Fruit fly (Drosophila melanogaster) whole organism, embryonic: ENCODE data around the gene CG14515.

ENCODE experiments used
- Aef1 ChIP-seq: fragments of 200-800 bp; sonication (Bioruptor generic); IDR thresholded peaks from 3 replicates; pipeline ENCODE4 v1.3.6; 2022; ENCODE audit warnings: missing biosample characterization, missing genetic modification characterization
- Atf3 ChIP-seq: fragments of 200-800 bp; sonication (Bioruptor generic); optimal IDR thresholded peaks from 3 replicates; lab custom pipeline; 2016; ENCODE audit warnings: missing biosample characterization, missing genetic modification characterization
- CG10462 ChIP-seq: fragments of 200-800 bp; sonication (Bioruptor generic); optimal IDR thresholded peaks from 2 replicates; lab custom pipeline; 2016; ENCODE audit warnings: missing biosample characterization, missing genetic modification characterization
- CG10543 ChIP-seq: fragments of 200-800 bp; sonication (Bioruptor generic); optimal IDR thresholded peaks from 3 replicates; lab custom pipeline; 2017; ENCODE audit warnings: missing biosample characterization, mild to moderate bottlenecking, missing genetic modification characterization, moderate library complexity
- CG10979 ChIP-seq: fragments of 200-800 bp; sonication (Bioruptor generic); optimal IDR thresholded peaks from 2 replicates; lab custom pipeline; 2018; ENCODE audit warnings: missing biosample characterization, mild to moderate bottlenecking, missing genetic modification characterization, moderate library complexity
- CG11696 ChIP-seq: fragments of 200-800 bp; sonication (Bioruptor generic); IDR thresholded peaks from 2 replicates; pipeline ENCODE4 v1.3.6; 2022; ENCODE audit warnings: missing biosample characterization, missing genetic modification characterization
- CG12219 ChIP-seq: fragments of 200-800 bp; sonication (Bioruptor generic); optimal IDR thresholded peaks from 3 replicates; lab custom pipeline; 2018; ENCODE audit warnings: missing biosample characterization, mild to moderate bottlenecking, missing genetic modification characterization
- CG1233 ChIP-seq: fragments of 200-800 bp; sonication (Bioruptor generic); optimal IDR thresholded peaks from 4 replicates; lab custom pipeline; 2018; ENCODE audit warnings: missing biosample characterization, mild to moderate bottlenecking, missing genetic modification characterization
- CG14710 ChIP-seq: fragments of 200-800 bp; sonication (Bioruptor generic); optimal IDR thresholded peaks from 3 replicates; lab custom pipeline; 2019; ENCODE audit warnings: missing biosample characterization, mild to moderate bottlenecking, missing genetic modification characterization, moderate library complexity
- CG1529 ChIP-seq: fragments of 200-800 bp; sonication (Bioruptor generic); optimal IDR thresholded peaks from 3 replicates; lab custom pipeline; 2018; ENCODE audit warnings: missing biosample characterization, missing genetic modification characterization
- CG3407 ChIP-seq: fragments of 200-800 bp; sonication (Bioruptor generic); optimal IDR thresholded peaks from 2 replicates; lab custom pipeline; 2018; ENCODE audit warnings: missing biosample characterization, mild to moderate bottlenecking, missing genetic modification characterization
- CG42726 ChIP-seq: fragments of 200-800 bp; sonication (Bioruptor generic); IDR thresholded peaks from 2 replicates; pipeline ENCODE4 v1.3.6; 2022; ENCODE audit warnings: missing biosample characterization, missing genetic modification characterization; ENCODE audit not compliant: partially characterized antibody
- CG5953 ChIP-seq: fragments of 200-800 bp; sonication (Bioruptor generic); IDR thresholded peaks from 2 replicates; pipeline ENCODE4 v1.3.6; 2022; ENCODE audit warnings: missing biosample characterization, missing genetic modification characterization
- CG6272 ChIP-seq: fragments of 200-800 bp; sonication (Bioruptor generic); IDR thresholded peaks from 2 replicates; pipeline ENCODE4 v1.3.6; 2022; ENCODE audit warnings: missing biosample characterization, missing genetic modification characterization
- CG6791 ChIP-seq: fragments of 200-800 bp; sonication (Bioruptor generic); IDR thresholded peaks from 3 replicates; pipeline ENCODE4 v1.3.6; 2022; ENCODE audit warnings: missing biosample characterization, missing genetic modification characterization; ENCODE audit not compliant: partially characterized antibody
- CG7372 ChIP-seq: fragments of 200-800 bp; sonication (Bioruptor generic); IDR thresholded peaks from 2 replicates; pipeline ENCODE4 v1.3.6; 2022; ENCODE audit warnings: missing biosample characterization, missing genetic modification characterization
- CG7839 ChIP-seq: fragments of 200-800 bp; sonication (Bioruptor generic); optimal IDR thresholded peaks from 3 replicates; lab custom pipeline; 2018; ENCODE audit warnings: missing biosample characterization, mild to moderate bottlenecking, missing genetic modification characterization, moderate library complexity
- CG8281 ChIP-seq: fragments of 200-800 bp; sonication (Bioruptor generic); optimal IDR thresholded peaks from 2 replicates; lab custom pipeline; 2018; ENCODE audit warnings: missing biosample characterization, mild to moderate bottlenecking, missing genetic modification characterization, moderate library complexity
- CG8388 ChIP-seq: fragments of 200-800 bp; sonication (Bioruptor generic); optimal IDR thresholded peaks from 2 replicates; lab custom pipeline; 2019; ENCODE audit warnings: missing biosample characterization, mild to moderate bottlenecking, missing genetic modification characterization, moderate library complexity
- CG9437 ChIP-seq: fragments of 200-800 bp; sonication (Bioruptor generic); optimal IDR thresholded peaks from 2 replicates; lab custom pipeline; 2018; ENCODE audit warnings: missing biosample characterization, mild to moderate bottlenecking, missing genetic modification characterization
- CkIIα-i1 ChIP-seq: fragments of 200-800 bp; sonication (Bioruptor generic); IDR thresholded peaks from 2 replicates; pipeline ENCODE4 v1.3.6; 2022; ENCODE audit warnings: missing biosample characterization, missing genetic modification characterization
- Eip74EF ChIP-seq, 2 experiments: fragments of 200-800 bp in 1 of 2; fragments of >200 bp in 1 of 2; sonication (Bioruptor generic) in 1 of 2; optimal IDR thresholded peaks; 2 replicates each; lab custom pipeline; 2017 to 2019; ENCODE audit warnings: missing biosample characterization in 2 of 2, missing genetic modification characterization in 2 of 2, mild to moderate bottlenecking in 1 of 2, moderate library complexity in 1 of 2
- Ets65A ChIP-seq: fragments of 200-800 bp; sonication (Bioruptor generic); peaks from one replicate; lab custom pipeline; 2016; ENCODE audit warnings: missing biosample characterization, missing genetic modification characterization
- Fer1 ChIP-seq: fragments of 200-800 bp; sonication (Bioruptor generic); optimal IDR thresholded peaks from 2 replicates; lab custom pipeline; 2017; ENCODE audit warnings: missing biosample characterization, mild to moderate bottlenecking, missing genetic modification characterization
- MBD-R2 ChIP-seq: fragments of 200-800 bp; sonication (Bioruptor generic); IDR thresholded peaks from 2 replicates; pipeline ENCODE4 v1.3.6; 2022; ENCODE audit warnings: missing biosample characterization, missing genetic modification characterization
- Mes4 ChIP-seq: fragments of 200-800 bp; sonication (Bioruptor generic); optimal IDR thresholded peaks from 2 replicates; lab custom pipeline; 2016; ENCODE audit warnings: missing biosample characterization, missing genetic modification characterization
- NC2β ChIP-seq: fragments of 200-800 bp; sonication (Bioruptor generic); optimal IDR thresholded peaks from 2 replicates; lab custom pipeline; 2016; ENCODE audit warnings: missing biosample characterization, missing genetic modification characterization
- Ssrp ChIP-seq: fragments of 200-800 bp; sonication (Bioruptor generic); optimal IDR thresholded peaks from 2 replicates; lab custom pipeline; 2018; ENCODE audit warnings: missing biosample characterization, mild to moderate bottlenecking, missing genetic modification characterization, moderate library complexity
- Usf ChIP-seq: fragments of 200-800 bp; sonication (Bioruptor generic); optimal IDR thresholded peaks from 2 replicates; lab custom pipeline; 2017; ENCODE audit warnings: missing genotype, missing biosample characterization, missing genetic modification characterization
- amos ChIP-seq: fragments of 200-800 bp; sonication (Bioruptor generic); IDR thresholded peaks from 2 replicates; pipeline ENCODE4 v1.3.6; 2022; ENCODE audit warnings: missing biosample characterization, missing genetic modification characterization; ENCODE audit not compliant: partially characterized antibody
- ato ChIP-seq: fragments of 200-800 bp; sonication (Bioruptor generic); IDR thresholded peaks from 2 replicates; pipeline ENCODE4 v1.3.6; 2022; ENCODE audit warnings: missing biosample characterization, missing genetic modification characterization; ENCODE audit not compliant: partially characterized antibody
- az2 ChIP-seq: fragments of 200-800 bp; sonication (Bioruptor generic); optimal IDR thresholded peaks from 3 replicates; lab custom pipeline; 2016; ENCODE audit warnings: missing biosample characterization, missing genetic modification characterization
- cato ChIP-seq: fragments of 200-800 bp; sonication (Bioruptor generic); optimal IDR thresholded peaks from 2 replicates; lab custom pipeline; 2016; ENCODE audit warnings: missing biosample characterization, missing genetic modification characterization, borderline replicate concordance
- chm ChIP-seq: fragments of 200-800 bp; sonication (Bioruptor generic); IDR thresholded peaks from 2 replicates; pipeline ENCODE4 v1.3.6; 2022; ENCODE audit warnings: missing biosample characterization, missing genetic modification characterization
- dan ChIP-seq: fragments of 200-800 bp; sonication (Bioruptor generic); IDR thresholded peaks from 2 replicates; pipeline ENCODE4 v1.3.6; 2022; ENCODE audit warnings: missing biosample characterization, missing genetic modification characterization
- exex ChIP-seq: fragments of 200-800 bp; sonication (Bioruptor generic); optimal IDR thresholded peaks from 4 replicates; lab custom pipeline; 2018; ENCODE audit warnings: missing biosample characterization, mild to moderate bottlenecking, missing genetic modification characterization, moderate library complexity
- fd102C ChIP-seq: fragments of 200-800 bp; sonication (Bioruptor generic); optimal IDR thresholded peaks from 2 replicates; lab custom pipeline; 2018; ENCODE audit warnings: missing biosample characterization, mild to moderate bottlenecking, missing genetic modification characterization, moderate library complexity
- fd64A ChIP-seq: fragments of 200-800 bp; sonication (Bioruptor generic); optimal IDR thresholded peaks from 3 replicates; lab custom pipeline; 2018; ENCODE audit warnings: missing biosample characterization, mild to moderate bottlenecking, missing genetic modification characterization
- fd96Cb ChIP-seq: fragments of 200-800 bp; sonication (Bioruptor generic); optimal IDR thresholded peaks from 2 replicates; lab custom pipeline; 2018; ENCODE audit warnings: missing biosample characterization, mild to moderate bottlenecking, missing genetic modification characterization, moderate library complexity
- gcm ChIP-seq: fragments of 200-800 bp; sonication (Bioruptor generic); optimal IDR thresholded peaks from 2 replicates; lab custom pipeline; 2019; ENCODE audit warnings: missing biosample characterization, mild to moderate bottlenecking, missing genetic modification characterization, moderate library complexity
- grau ChIP-seq: fragments of 200-800 bp; optimal IDR thresholded peaks from 3 replicates; lab custom pipeline; 2019; ENCODE audit warnings: missing biosample characterization, mild to moderate bottlenecking, missing genetic modification characterization, moderate library complexity
- gro ChIP-seq: fragments of 200-800 bp; sonication (Bioruptor generic); optimal IDR thresholded peaks from 2 replicates; lab custom pipeline; 2016; ENCODE audit warnings: missing biosample characterization, missing genetic modification characterization
- ind ChIP-seq: fragments of 200-800 bp; sonication (Bioruptor generic); optimal IDR thresholded peaks from 3 replicates; lab custom pipeline; 2016; ENCODE audit warnings: missing biosample characterization, missing genetic modification characterization
- kah ChIP-seq: fragments of 200-800 bp; sonication (Bioruptor generic); optimal IDR thresholded peaks from 2 replicates; lab custom pipeline; 2018; ENCODE audit warnings: missing biosample characterization, mild to moderate bottlenecking, missing genetic modification characterization
- lbe ChIP-seq: fragments of 200-800 bp; sonication (Bioruptor generic); optimal IDR thresholded peaks from 2 replicates; lab custom pipeline; 2016; ENCODE audit warnings: missing biosample characterization, mild to moderate bottlenecking, missing genetic modification characterization
- nmo ChIP-seq: fragments of 200-800 bp; sonication (Bioruptor generic); optimal IDR thresholded peaks from 2 replicates; lab custom pipeline; 2018; ENCODE audit warnings: missing biosample characterization, mild to moderate bottlenecking, missing genetic modification characterization, moderate library complexity
- onecut ChIP-seq: fragments of 200-800 bp; sonication (Bioruptor generic); IDR thresholded peaks from 2 replicates; pipeline ENCODE4 v1.3.6; 2022; ENCODE audit warnings: missing biosample characterization, missing genetic modification characterization
- pnt ChIP-seq: fragments of 200-800 bp; sonication (Bioruptor generic); optimal IDR thresholded peaks from 3 replicates; lab custom pipeline; 2016; ENCODE audit warnings: missing biosample characterization, missing genetic modification characterization
- repo ChIP-seq: fragments of 200-800 bp; sonication (Bioruptor generic); optimal IDR thresholded peaks from 2 replicates; lab custom pipeline; 2016; ENCODE audit warnings: missing biosample characterization, missing genetic modification characterization
- zfh1 ChIP-seq: fragments of 200-800 bp; sonication (Bioruptor generic); IDR thresholded peaks from 3 replicates; pipeline ENCODE4 v1.3.6; 2022; ENCODE audit warnings: missing biosample characterization, missing genetic modification characterization

Gene CG14515

DNA sequence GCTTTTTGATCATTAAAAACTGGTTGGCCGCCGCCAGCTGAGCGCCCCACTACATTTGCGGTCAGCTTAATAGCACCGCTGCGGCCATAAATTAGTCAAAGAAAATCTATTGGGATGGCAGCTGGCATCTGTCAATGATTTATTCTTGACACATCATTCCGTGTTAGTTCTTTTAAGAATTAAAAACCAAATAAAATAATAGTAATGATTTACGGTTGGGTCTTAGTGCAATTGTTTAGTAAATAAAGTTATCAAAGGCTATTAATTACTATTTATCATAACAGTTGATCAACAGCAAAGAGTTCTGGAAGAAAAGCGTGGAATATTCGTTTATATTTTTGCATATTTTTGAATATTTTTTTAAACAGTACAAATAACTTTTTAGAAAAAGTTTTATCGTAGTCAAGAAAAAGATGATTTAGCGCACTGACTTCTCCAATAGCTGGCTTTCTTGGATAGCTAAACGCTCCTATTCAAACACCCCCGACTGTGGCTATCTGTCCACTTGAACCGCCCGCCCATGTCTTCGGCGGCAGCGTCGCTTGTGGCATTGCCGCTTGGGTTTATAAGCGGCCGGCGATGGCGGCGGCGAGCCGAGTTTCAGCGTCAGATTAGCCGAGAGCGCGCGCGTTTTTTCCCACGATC is at the start of gene CG14515 (continued):
- TF ChIP-seq Mes4 (GFP tag; lab: Kevin White, UChicago) = no peak
- TF ChIP-seq Ssrp = no peak
- no peak for TF ChIP-seq az2 (GFP tag; lab: Kevin White, UChicago)
- TF ChIP-seq CG10543 (GFP tag; lab: Kevin White, UChicago) = no peak
- TF ChIP-seq Fer1 = no peak
- TF ChIP-seq zfh1 (GFP tag; lab: Robert Waterston, UW) = no peak
- TF ChIP-seq CG12219 (GFP tag; lab: Kevin White, UChicago) = no peak
- TF ChIP-seq ind (GFP tag; lab: Kevin White, UChicago) = no peak
- TF ChIP-seq dan (GFP tag; lab: Robert Waterston, UW) = no peak
- TF ChIP-seq CG42726 (GFP tag; lab: Robert Waterston, UW) = no peak
- no peak for TF ChIP-seq onecut
- no peak for TF ChIP-seq CG8388 (GFP tag; lab: Kevin White, UChicago)
- no peak for TF ChIP-seq Atf3 (GFP tag; lab: Kevin White, UChicago)
- no peak for TF ChIP-seq CG14710 (tag; lab: Kevin White, UChicago)
- TF ChIP-seq CG9437 (GFP tag; lab: Kevin White, UChicago) = peak; percentile 7
- TF ChIP-seq CkIIα-i1 (GFP tag; lab: Robert Waterston, UW) = no peak
- TF ChIP-seq Ets65A (GFP tag; lab: Kevin White, UChicago) = peak; percentile 53
- no peak for TF ChIP-seq CG8281 (tag; lab: Kevin White, UChicago)
- no peak for TF ChIP-seq CG7372
- TF ChIP-seq MBD-R2 (GFP tag; lab: Robert Waterston, UW) = no peak
- TF ChIP-seq gro (GFP tag; lab: Kevin White, UChicago) = no peak
- no peak for TF ChIP-seq Aef1 (GFP tag; lab: Robert Waterston, UW)
- TF ChIP-seq CG10462 (GFP tag; lab: Kevin White, UChicago) = no peak
- no peak for TF ChIP-seq fd64A (GFP tag; lab: Kevin White, UChicago)
- TF ChIP-seq repo = no peak
- no peak for TF ChIP-seq grau (tag; lab: Kevin White, UChicago)
- TF ChIP-seq lbe (GFP tag; lab: Kevin White, UChicago) = no peak
- no peak for TF ChIP-seq CG5953 (GFP tag; lab: Robert Waterston, UW)
- peak; percentile 3 for TF ChIP-seq CG10979
- TF ChIP-seq pnt (GFP tag; lab: Kevin White, UChicago) = no peak
- TF ChIP-seq ato (GFP tag; lab: Robert Waterston, UW) = no peak
- TF ChIP-seq CG1529 = no peak
- TF ChIP-seq fd96Cb (tag; lab: Kevin White, UChicago) = no peak
- no peak for TF ChIP-seq fd102C (GFP tag; lab: Kevin White, UChicago)
- no peak for TF ChIP-seq exex (tag; lab: Kevin White, UChicago)
- TF ChIP-seq CG6272 (GFP tag; lab: Robert Waterston, UW) = no peak
- TF ChIP-seq CG7839 (tag; lab: Kevin White, UChicago) = peak; percentile 18
- no peak for TF ChIP-seq chm (GFP tag; lab: Robert Waterston, UW)
- TF ChIP-seq CG11696 (GFP tag; lab: Robert Waterston, UW) = no peak
- TF ChIP-seq CG3407 = no peak
- no peak for TF ChIP-seq CG6791 (GFP tag; lab: Robert Waterston, UW)
- no peak for TF ChIP-seq amos (GFP tag; lab: Robert Waterston, UW)
- no peak for TF ChIP-seq Usf
- TF ChIP-seq kah = no peak
- TF ChIP-seq cato (GFP tag; lab: Kevin White, UChicago) = no peak
- peak; percentile 59 for TF ChIP-seq nmo
- TF ChIP-seq Eip74EF (GFP tag; optimal IDR thresholded peaks at IDR 0.05; lab: Kevin White, UChicago) = peak in 1 of 2 experiments; percentile 26
- no peak for TF ChIP-seq NC2β (GFP tag; lab: Kevin White, UChicago)
- TF ChIP-seq CG1233 (GFP tag; lab: Kevin White, UChicago) = no peak
- no peak for TF ChIP-seq gcm (GFP tag; lab: Kevin White, UChicago)
